Fruit fly (Drosophila melanogaster): Measurements from ENCODE around the gene Ucp4C.
A peak's percentile ranks its signal among the peaks of the same experiment; 100 is the strongest.

Gene Ucp4C

DNA sequence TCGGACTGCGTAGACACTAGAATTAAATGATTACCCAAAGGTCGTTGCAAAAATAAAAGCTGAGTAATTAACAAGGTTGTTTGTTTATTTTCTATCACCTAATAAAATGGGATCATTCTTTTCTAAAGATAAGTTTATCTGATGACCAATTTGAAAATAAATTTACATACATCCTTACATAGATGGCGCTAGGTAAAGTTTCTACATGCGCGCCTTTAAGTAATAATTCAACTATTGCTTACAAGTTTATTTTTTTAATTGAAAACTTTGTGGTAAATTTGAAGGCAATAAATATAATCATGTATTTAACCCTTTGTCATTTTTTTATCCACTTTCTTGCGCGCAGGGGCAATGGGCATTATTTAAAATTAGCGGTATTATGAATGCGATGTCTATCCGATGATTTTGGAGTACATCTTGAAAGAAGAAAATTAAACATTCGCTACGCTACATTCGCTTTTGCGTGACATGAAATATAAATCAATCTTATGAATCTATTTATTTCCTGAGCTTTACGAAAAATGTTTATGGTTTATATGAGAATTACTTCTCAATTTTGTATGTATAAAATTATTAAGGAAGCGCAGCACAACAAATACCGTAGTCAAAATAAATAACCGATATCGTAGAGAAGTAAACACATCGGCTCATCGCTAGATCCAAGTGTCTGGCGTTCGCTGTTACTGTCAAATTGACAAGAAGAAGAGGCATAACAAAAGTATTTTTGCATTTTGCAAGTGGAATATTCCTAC lies 19.4 kb upstream of the Ucp4C start, which contains the start of gene CG9044 (continued):
- TF ChIP-seq Eip74EF (GFP tag; optimal IDR thresholded peaks at IDR 0.05) (no peak), jing (GFP tag; optimal IDR thresholded peaks at IDR 0.05) (no peak), Myb (GFP tag; optimal IDR thresholded peaks at IDR 0.05) (peak; percentile 59), Ptx1 (GFP tag; IDR thresholded peaks at IDR 0.05) (no peak; the same call in 1 of the 2 replicates), tgo (GFP tag; IDR thresholded peaks at IDR 0.05) (no peak; the same call in 2 of the 3 replicates), onecut (GFP tag; IDR thresholded peaks at IDR 0.05) (no peak), CG42726 (GFP tag; IDR thresholded peaks at IDR 0.05; ENCODE audit: partially characterized antibody) (peak; percentile 77), CG11247 (GFP tag; IDR thresholded peaks at IDR 0.05) (0 out of 2 replicates have a peak, but pooled peaks have one; percentile 43), ems (GFP tag; optimal IDR thresholded peaks at IDR 0.05) (peak; percentile 30), Adf1 (GFP tag; IDR thresholded peaks at IDR 0.05) (no peak), rib (GFP tag; IDR thresholded peaks at IDR 0.05) (no peak), CG5180 (GFP tag; optimal IDR thresholded peaks at IDR 0.05) (no peak), CG13287 (GFP tag; IDR thresholded peaks at IDR 0.05; ENCODE audit: partially characterized antibody) (peak; percentile 91), lab (GFP tag; optimal IDR thresholded peaks at IDR 0.05) (no peak), CG8944 (GFP tag; optimal IDR thresholded peaks at IDR 0.05) (peak; percentile 61), Poxn (GFP tag; IDR thresholded peaks at IDR 0.05) (no peak), Ada2b (GFP tag; IDR thresholded peaks at IDR 0.05) (peak; percentile 45; the same call in 1 of the 2 replicates), zfh1 (GFP tag; IDR thresholded peaks at IDR 0.05) (peak; percentile 42; the same call in 1 of the 3 replicates), CG18476 (GFP tag; optimal IDR thresholded peaks at IDR 0.05) (peak; percentile 50), ara (GFP tag; IDR thresholded peaks at IDR 0.05) (no peak), CG32772 (GFP tag; IDR thresholded peaks at IDR 0.05) (peak; percentile 37; the same call in 1 of the 2 replicates), otp (GFP tag; IDR thresholded peaks at IDR 0.05) (no peak), zfh2 (GFP tag; optimal IDR thresholded peaks at IDR 0.05) (peak; percentile 83), CG15696 (tag; optimal IDR thresholded peaks at IDR 0.05) (peak; percentile 41), grn (GFP tag; optimal IDR thresholded peaks at IDR 0.05) (peak; percentile 70), Doc3 (GFP tag; IDR thresholded peaks at IDR 0.05; ENCODE audit: partially characterized antibody) (peak; percentile 91), nerfin-2 (GFP tag; IDR thresholded peaks at IDR 0.05; ENCODE audit: partially characterized antibody) (peak; percentile 87), CG12071 (GFP tag; optimal IDR thresholded peaks at IDR 0.05) (no peak), CG15479 (GFP tag; optimal IDR thresholded peaks at IDR 0.05) (no peak), kay (GFP tag; optimal IDR thresholded peaks at IDR 0.05) (peak; percentile 24), Dip3 (GFP tag; optimal IDR thresholded peaks at IDR 0.05) (peak; percentile 66), CG9437 (GFP tag; optimal IDR thresholded peaks at IDR 0.05) (peak; percentile 54), Dbx (GFP tag; IDR thresholded peaks at IDR 0.05) (peak; percentile 63; the same call in 1 of the 3 replicates), pb (GFP tag; optimal IDR thresholded peaks at IDR 0.05) (no peak), HLH3B (GFP tag; IDR thresholded peaks at IDR 0.05) (no peak), crol (GFP tag; IDR thresholded peaks at IDR 0.05) (no peak), pum (GFP tag; optimal IDR thresholded peaks at IDR 0.05) (peak; percentile 57), CG7556 (GFP tag; optimal IDR thresholded peaks at IDR 0.05) (no peak), CG9727 (GFP tag; optimal IDR thresholded peaks at IDR 0.05) (peak; percentile 60), CG14014 (GFP tag; IDR thresholded peaks at IDR 0.05) (peak; percentile 16; the same call in 1 of the 2 replicates), Elba2 (GFP tag; optimal IDR thresholded peaks at IDR 0.05) (peak; percentile 46), Dref (GFP tag; IDR thresholded peaks at IDR 0.05) (no peak; the same call in none of the 2 replicates), CG8765 (GFP tag; IDR thresholded peaks at IDR 0.05) (0 out of 2 replicates have a peak, but pooled peaks have one; percentile 22), wor (GFP tag; IDR thresholded peaks at IDR 0.05) (no peak), CG12744 (GFP tag; optimal IDR thresholded peaks at IDR 0.05) (no peak), CG34224 (GFP tag; IDR thresholded peaks at IDR 0.05; ENCODE audit: partially characterized antibody) (peak; percentile 83), CG32532 (GFP tag; IDR thresholded peaks at IDR 0.05) (peak; percentile 62), CoRest (tag; optimal IDR thresholded peaks at IDR 0.05) (no peak), yki (optimal IDR thresholded peaks at IDR 0.05) (no peak), gro (GFP tag; optimal IDR thresholded peaks at IDR 0.05) (peak; percentile 34)
